Worm (Caenorhabditis elegans): Measurements from ENCODE around the gene C06A6.7.

The C06A6.7 gene

ce11 chrIV:7817852-7818251, 20.5 kb downstream of the C06A6.7 start, which contains the start of gene ric-3:
TSS of gene ric-3 (plus strand) at chrIV:7818251.
- peak; percentile 74 for TF ChIP-seq unc-42 (tag; optimal IDR thresholded peaks at IDR 0.05)
- TF ChIP-seq lin-11 (tag; optimal IDR thresholded peaks at IDR 0.05) = no peak
- no peak for TF ChIP-seq odd-2 (tag; optimal IDR thresholded peaks at IDR 0.05)
- TF ChIP-seq rnt-1 (tag; optimal IDR thresholded peaks at IDR 0.05) = no peak
- peak; percentile 13 for TF ChIP-seq dmd-4 (tag; optimal IDR thresholded peaks at IDR 0.05; ENCODE audit: borderline replicate concordance)
- TF ChIP-seq tbx-2 (tag; optimal IDR thresholded peaks at IDR 0.05) = peak; percentile 38
- no peak for TF ChIP-seq ceh-6 (GFP tag; optimal IDR thresholded peaks at IDR 0.05)
- TF ChIP-seq ceh-48 (tag; optimal IDR thresholded peaks at IDR 0.05) = peak; percentile 84
- peak; percentile 80 for TF ChIP-seq unc-55 (GFP tag; optimal IDR thresholded peaks at IDR 0.05)
- TF ChIP-seq ceh-19 (GFP tag; optimal IDR thresholded peaks at IDR 0.05) = peak; percentile 18
- TF ChIP-seq ceh-18 (tag; optimal IDR thresholded peaks at IDR 0.05) = peak; percentile 46
- peak; percentile 70 for TF ChIP-seq ceh-31 (tag; optimal IDR thresholded peaks at IDR 0.05)
- peak; percentile 78 for TF ChIP-seq nfya-1 (tag; optimal IDR thresholded peaks at IDR 0.05)
- peak; percentile 30 for TF ChIP-seq lim-6 (tag; optimal IDR thresholded peaks at IDR 0.05)
- TF ChIP-seq ttx-3 (tag; optimal IDR thresholded peaks at IDR 0.05) = no peak
- TF ChIP-seq hlh-8 (tag; optimal IDR thresholded peaks at IDR 0.05) = peak; percentile 73
- no peak for TF ChIP-seq pat-9 (tag; optimal IDR thresholded peaks at IDR 0.05)
- no peak for TF ChIP-seq sox-4 (tag; optimal IDR thresholded peaks at IDR 0.05)
- peak; percentile 11 for TF ChIP-seq pros-1 (tag; optimal IDR thresholded peaks at IDR 0.05)
- TF ChIP-seq C38D4.7 (GFP tag; optimal IDR thresholded peaks at IDR 0.05) = no peak
- no peak for TF ChIP-seq fkh-6 (tag; optimal IDR thresholded peaks at IDR 0.05)
- no peak for TF ChIP-seq ama-1 (optimal IDR thresholded peaks at IDR 0.05)
- peak; percentile 7 for TF ChIP-seq ceh-34 (tag; optimal IDR thresholded peaks at IDR 0.05)
- no peak for TF ChIP-seq nhr-232 (tag; optimal IDR thresholded peaks at IDR 0.05)

ce11 chrIV:7816402-7817102, 21.8 kb downstream of the C06A6.7 start:
- TF ChIP-seq sdc-2 (tag; optimal IDR thresholded peaks at IDR 0.05) (no peak), unc-55 (GFP tag; optimal IDR thresholded peaks at IDR 0.05) (no peak), hlh-15 (tag; optimal IDR thresholded peaks at IDR 0.05) (no peak), K09A11.1 (tag; optimal IDR thresholded peaks at IDR 0.05; ENCODE audit: insufficient read depth) (no peak), pros-1 (tag; optimal IDR thresholded peaks at IDR 0.05) (no peak), ceh-34 (tag; optimal IDR thresholded peaks at IDR 0.05) (no peak), C38D4.7 (GFP tag; optimal IDR thresholded peaks at IDR 0.05) (no peak), che-1 (tag; optimal IDR thresholded peaks at IDR 0.05) (no peak), fkh-10 (GFP tag; optimal IDR thresholded peaks at IDR 0.05) (no peak), unc-42 (tag; optimal IDR thresholded peaks at IDR 0.05) (no peak), zip-5 (tag; optimal IDR thresholded peaks at IDR 0.05) (peak; percentile 46), ceh-24 (tag; optimal IDR thresholded peaks at IDR 0.05) (no peak), lin-11 (tag; optimal IDR thresholded peaks at IDR 0.05) (no peak), hlh-13 (GFP tag; optimal IDR thresholded peaks at IDR 0.05) (no peak), ceh-2 (tag; optimal IDR thresholded peaks at IDR 0.05) (peak; percentile 49), ets-4 (tag; optimal IDR thresholded peaks at IDR 0.05) (peak; percentile 58), sox-2 (GFP tag; IDR thresholded peaks at IDR 0.05) (no peak), syd-9 (tag; optimal IDR thresholded peaks at IDR 0.05) (no peak), dmd-4 (tag; optimal IDR thresholded peaks at IDR 0.05; ENCODE audit: borderline replicate concordance) (no peak), tbx-2 (tag; optimal IDR thresholded peaks at IDR 0.05) (peak; percentile 21), pha-4 (tag; optimal IDR thresholded peaks at IDR 0.05) (no peak), C08G9.2 (tag; optimal IDR thresholded peaks at IDR 0.05) (peak; percentile 81), Y22D7AL.16 (tag; optimal IDR thresholded peaks at IDR 0.05) (no peak), elt-2 (tag; optimal IDR thresholded peaks at IDR 0.05) (peak; percentile 27), ama-1 (optimal IDR thresholded peaks at IDR 0.05) (no peak), ceh-18 (tag; optimal IDR thresholded peaks at IDR 0.05) (peak; percentile 18), ahr-1 (tag; optimal IDR thresholded peaks at IDR 0.05) (no peak), pag-3 (tag; optimal IDR thresholded peaks at IDR 0.05; ENCODE audit: borderline replicate concordance) (no peak), nfya-1 (tag; optimal IDR thresholded peaks at IDR 0.05) (no peak), ceh-31 (tag; optimal IDR thresholded peaks at IDR 0.05) (peak; percentile 52), fax-1 (tag; optimal IDR thresholded peaks at IDR 0.05) (no peak), ceh-45 (GFP tag; IDR thresholded peaks at IDR 0.05) (no peak), eyg-1 (tag; optimal IDR thresholded peaks at IDR 0.05) (no peak), unc-86 (tag; optimal IDR thresholded peaks at IDR 0.05) (no peak), ceh-30 (tag; optimal IDR thresholded peaks at IDR 0.05) (no peak), ceh-48 (tag; optimal IDR thresholded peaks at IDR 0.05) (no peak), mec-3 (tag; optimal IDR thresholded peaks at IDR 0.05; ENCODE audit: borderline replicate concordance) (no peak), ttx-3 (tag; optimal IDR thresholded peaks at IDR 0.05) (no peak)

Data from whole organism, late embryonic.